Worm (Caenorhabditis elegans): ENCODE measurements around the gene R02F2.6.

Gene R02F2.6

ce11 chrIII:5442711-5443253 is 35.9 kb downstream of the R02F2.6 start, which contains the start of the genes T24G10.2 and disl-2:
T24G10.2 (minus strand) TSS chrIII:5442761.
disl-2 (plus strand) TSS chrIII:5443167.
- TF ChIP-seq ceh-18 (tag; optimal IDR thresholded peaks at IDR 0.05) (peak; percentile 4), nfya-1 (tag; optimal IDR thresholded peaks at IDR 0.05) (peak; percentile 62), nhr-11 (tag; optimal IDR thresholded peaks at IDR 0.05) (no peak), ceh-31 (tag; optimal IDR thresholded peaks at IDR 0.05) (peak; percentile 30)

DNA sequence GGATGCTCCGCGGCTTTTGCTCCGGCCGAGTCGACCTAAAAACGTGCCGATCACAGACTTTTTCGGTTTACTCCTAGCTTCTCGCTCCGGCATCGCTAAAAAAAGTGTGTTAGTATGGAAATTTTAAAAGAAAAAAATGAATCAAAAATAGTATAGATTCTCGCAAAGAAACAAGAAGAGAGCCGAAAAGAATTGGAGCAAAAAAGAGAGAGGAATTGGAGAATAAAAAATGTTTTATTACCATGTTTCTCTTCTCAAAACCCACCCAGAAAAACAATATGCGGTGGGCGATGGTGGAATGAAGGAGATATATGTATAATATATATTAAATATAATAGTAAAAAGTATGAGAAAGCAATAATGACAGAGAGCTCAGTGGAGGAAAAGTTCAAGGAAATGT is 38.2 kb downstream of the R02F2.6 start, which contains the start of gene W03A5.6:
TSS of gene W03A5.6 (minus strand) at position 101 of the 400 bp plus-strand sequence.
- TF ChIP-seq ceh-48 (tag; optimal IDR thresholded peaks at IDR 0.05) (no peak), lim-6 (tag; optimal IDR thresholded peaks at IDR 0.05) (no peak), tbx-7 (tag; optimal IDR thresholded peaks at IDR 0.05) (no peak), mec-3 (tag; optimal IDR thresholded peaks at IDR 0.05; ENCODE audit: borderline replicate concordance) (no peak), ceh-30 (tag; optimal IDR thresholded peaks at IDR 0.05) (no peak)

ce11 chrIII:5438064-5438463 is 40.7 kb downstream of the R02F2.6 start:
- TF ChIP-seq ttx-3 (tag; optimal IDR thresholded peaks at IDR 0.05) (no peak), dmd-4 (tag; optimal IDR thresholded peaks at IDR 0.05; ENCODE audit: borderline replicate concordance) (no peak), ceh-2 (tag; optimal IDR thresholded peaks at IDR 0.05) (no peak), ceh-34 (tag; optimal IDR thresholded peaks at IDR 0.05) (peak; percentile 51), pax-1 (tag; optimal IDR thresholded peaks at IDR 0.05) (no peak), elt-2 (tag; optimal IDR thresholded peaks at IDR 0.05) (peak; percentile 13), unc-55 (GFP tag; optimal IDR thresholded peaks at IDR 0.05) (peak; percentile 26), ceh-22 (tag; optimal IDR thresholded peaks at IDR 0.05) (no peak), ceh-18 (tag; optimal IDR thresholded peaks at IDR 0.05) (no peak), hlh-8 (tag; optimal IDR thresholded peaks at IDR 0.05) (no peak)

DNA sequence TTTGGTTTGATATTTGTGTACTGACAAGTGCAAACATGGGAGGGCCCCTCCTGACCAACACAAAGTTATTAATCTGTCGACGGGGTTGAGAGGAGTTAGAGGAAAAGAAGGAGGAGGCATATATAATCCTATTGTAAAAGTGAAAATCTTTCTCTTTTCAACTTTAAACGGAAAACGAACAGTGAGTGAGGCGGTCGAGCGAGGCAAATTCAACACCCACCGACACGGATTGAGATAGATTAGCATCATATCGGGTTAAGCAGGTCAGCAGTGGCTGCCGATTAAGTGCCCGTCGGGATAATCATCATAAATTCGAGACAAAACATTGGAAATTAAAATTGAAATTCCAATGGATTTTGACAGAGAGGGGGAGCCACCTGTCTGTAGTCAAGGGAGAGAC is 42.4 kb downstream of the R02F2.6 start:
- TF ChIP-seq ceh-31 (tag; optimal IDR thresholded peaks at IDR 0.05) (no peak), tbx-2 (tag; optimal IDR thresholded peaks at IDR 0.05) (peak; percentile 11)
